Worm (Caenorhabditis elegans) whole organism, L3 larva: Measurements from ENCODE around the gene K02A2.5.
"Not testable (repeated sequence)": the region's sequence is repeated elsewhere in the genome, so short reads cannot be mapped to it uniquely, and the experiment has no call there.

Source experiments
- R02D3.7 ChIP-seq: fragments of 150-350 bp; optimal IDR thresholded peaks from 2 replicates; lab custom pipeline; 2014; ENCODE audit warnings: missing biosample characterization, missing genetic modification characterization
- ZK546.5 ChIP-seq: sonication (generic microtip); optimal IDR thresholded peaks from 2 replicates; lab custom pipeline; 2017; ENCODE audit warnings: missing biosample characterization, missing genetic modification characterization
- aly-2 ChIP-seq: fragments of 150-350 bp; optimal IDR thresholded peaks from 2 replicates; lab custom pipeline; 2014; ENCODE audit warnings: missing biosample characterization, missing genetic modification characterization
- ama-1 ChIP-seq: fragments of 150-350 bp; optimal IDR thresholded peaks from 2 replicates; lab custom pipeline; 2018
- ceh-16 ChIP-seq: sonication (generic microtip); optimal IDR thresholded peaks from 2 replicates; lab custom pipeline; 2017; ENCODE audit warnings: missing biosample characterization, missing genetic modification characterization
- ceh-28 ChIP-seq: fragments of 150-350 bp; optimal IDR thresholded peaks from 2 replicates; lab custom pipeline; 2014; ENCODE audit warnings: missing biosample characterization, missing genetic modification reagents, missing genetic modification characterization
- ceh-82 ChIP-seq: fragments of 150-350 bp; optimal IDR thresholded peaks from 2 replicates; lab custom pipeline; 2014; ENCODE audit warnings: missing biosample characterization, missing genetic modification characterization
- daf-12 ChIP-seq: fragments of 150-350 bp; optimal IDR thresholded peaks from 2 replicates; lab custom pipeline; 2014; ENCODE audit warnings: missing biosample characterization, missing genetic modification reagents, missing genetic modification characterization
- egl-27 ChIP-seq: sonication (generic microtip); optimal IDR thresholded peaks from 4 replicates; lab custom pipeline; 2017; ENCODE audit warnings: missing biosample characterization, missing genetic modification reagents, missing genetic modification characterization
- egl-5 ChIP-seq: fragments of 150-350 bp; optimal IDR thresholded peaks from 2 replicates; lab custom pipeline; 2017; ENCODE audit warnings: missing biosample characterization, missing genetic modification reagents, missing genetic modification characterization, inconsistent platforms
- elt-2 ChIP-seq: sonication (generic microtip); optimal IDR thresholded peaks from 2 replicates; lab custom pipeline; 2016; ENCODE audit warnings: missing genetic modification reagents, mild to moderate bottlenecking, missing genetic modification characterization, missing compliant biosample characterization
- eor-1 ChIP-seq, 2 experiments: fragments of 150-350 bp; optimal IDR thresholded peaks; 2 replicates each; lab custom pipeline; 2014 to 2018; ENCODE audit warnings: missing biosample characterization in 2 of 2, missing genetic modification characterization in 2 of 2
- fkh-2 ChIP-seq: fragments of 150-350 bp; optimal IDR thresholded peaks from 2 replicates; lab custom pipeline; 2014; ENCODE audit warnings: missing biosample characterization, missing genetic modification reagents, missing genetic modification characterization
- fos-1 ChIP-seq: fragments of 150-350 bp; optimal IDR thresholded peaks from 2 replicates; lab custom pipeline; 2014; ENCODE audit warnings: missing biosample characterization, missing genetic modification characterization
- hmg-11 ChIP-seq: sonication (generic microtip); optimal IDR thresholded peaks from 2 replicates; lab custom pipeline; 2016; ENCODE audit warnings: missing genetic modification characterization, missing compliant biosample characterization
- jun-1 ChIP-seq: fragments of 150-350 bp; optimal IDR thresholded peaks from 2 replicates; lab custom pipeline; 2014; ENCODE audit warnings: missing biosample characterization, missing genetic modification reagents, missing genetic modification characterization
- lin-15B ChIP-seq: fragments of 150-350 bp; optimal IDR thresholded peaks from 2 replicates; lab custom pipeline; 2014; ENCODE audit warnings: missing biosample characterization, missing genetic modification characterization
- lin-39 ChIP-seq: fragments of 150-350 bp; optimal IDR thresholded peaks from 2 replicates; lab custom pipeline; 2018; ENCODE audit warnings: missing biosample characterization, missing genetic modification reagents, missing genetic modification characterization
- lsy-12 ChIP-seq: sonication (generic microtip); optimal IDR thresholded peaks from 2 replicates; lab custom pipeline; 2016; ENCODE audit warnings: mild to moderate bottlenecking, missing genetic modification characterization, missing compliant biosample characterization
- nfya-1 ChIP-seq: sonication (generic microtip); optimal IDR thresholded peaks from 2 replicates; lab custom pipeline; 2017; ENCODE audit warnings: missing genetic modification characterization, mild to moderate bottlenecking, missing compliant biosample characterization, antibody characterized with exemption, moderate library complexity; ENCODE audit not compliant: insufficient read depth
- nhr-11 ChIP-seq: fragments of 150-350 bp; optimal IDR thresholded peaks from 2 replicates; lab custom pipeline; 2014; ENCODE audit warnings: missing biosample characterization, missing genetic modification characterization
- nhr-12 ChIP-seq: fragments of 150-350 bp; optimal IDR thresholded peaks from 2 replicates; lab custom pipeline; 2014; ENCODE audit warnings: missing biosample characterization, missing genetic modification characterization
- nhr-23 ChIP-seq: fragments of 150-350 bp; optimal IDR thresholded peaks from 2 replicates; lab custom pipeline; 2014; ENCODE audit warnings: missing biosample characterization, missing genetic modification reagents, missing genetic modification characterization
- nhr-237 ChIP-seq: fragments of 150-350 bp; optimal IDR thresholded peaks from 2 replicates; lab custom pipeline; 2014; ENCODE audit warnings: missing biosample characterization, missing genetic modification characterization
- nhr-25 ChIP-seq: sonication (generic microtip); optimal IDR thresholded peaks from 2 replicates; lab custom pipeline; 2017; ENCODE audit warnings: missing biosample characterization, missing genetic modification characterization
- nhr-28 ChIP-seq: fragments of 150-350 bp; optimal IDR thresholded peaks from 2 replicates; lab custom pipeline; 2014; ENCODE audit warnings: missing biosample characterization, missing genetic modification characterization
- nhr-76 ChIP-seq: fragments of 150-350 bp; sonication (generic microtip); optimal IDR thresholded peaks from 5 replicates; lab custom pipeline; 2014; ENCODE audit warnings: missing biosample characterization, missing genetic modification characterization
- pha-4 ChIP-seq: fragments of 150-350 bp; optimal IDR thresholded peaks from 2 replicates; lab custom pipeline; 2014; ENCODE audit warnings: missing biosample characterization, missing genetic modification reagents, missing genetic modification characterization
- pqm-1 ChIP-seq: fragments of 150-350 bp; optimal IDR thresholded peaks from 2 replicates; lab custom pipeline; 2017; ENCODE audit warnings: missing biosample characterization, missing genetic modification characterization, inconsistent platforms
- skn-1 ChIP-seq: fragments of 150-350 bp; optimal IDR thresholded peaks from 2 replicates; lab custom pipeline; 2014; ENCODE audit warnings: missing biosample characterization, missing genetic modification characterization
- snpc-4 ChIP-seq: fragments of 150-350 bp; optimal IDR thresholded peaks from 2 replicates; lab custom pipeline; 2014; ENCODE audit warnings: missing biosample characterization, missing genetic modification characterization
- tbx-2 ChIP-seq: sonication (generic microtip); optimal IDR thresholded peaks from 2 replicates; lab custom pipeline; 2016; ENCODE audit warnings: mild to moderate bottlenecking, missing genetic modification characterization, missing compliant biosample characterization
- unc-62 ChIP-seq: fragments of 150-350 bp; sonication (generic microtip); optimal IDR thresholded peaks from 4 replicates; lab custom pipeline; 2014; ENCODE audit warnings: missing biosample characterization, missing genetic modification reagents, missing genetic modification characterization
- ztf-11 ChIP-seq: fragments of 150-350 bp; optimal IDR thresholded peaks from 2 replicates; lab custom pipeline; 2014; ENCODE audit warnings: missing biosample characterization, missing genetic modification characterization
- ztf-4 ChIP-seq: fragments of 150-350 bp; optimal IDR thresholded peaks from 2 replicates; lab custom pipeline; 2014; ENCODE audit warnings: missing biosample characterization, missing genetic modification characterization

The K02A2.5 gene

DNA sequence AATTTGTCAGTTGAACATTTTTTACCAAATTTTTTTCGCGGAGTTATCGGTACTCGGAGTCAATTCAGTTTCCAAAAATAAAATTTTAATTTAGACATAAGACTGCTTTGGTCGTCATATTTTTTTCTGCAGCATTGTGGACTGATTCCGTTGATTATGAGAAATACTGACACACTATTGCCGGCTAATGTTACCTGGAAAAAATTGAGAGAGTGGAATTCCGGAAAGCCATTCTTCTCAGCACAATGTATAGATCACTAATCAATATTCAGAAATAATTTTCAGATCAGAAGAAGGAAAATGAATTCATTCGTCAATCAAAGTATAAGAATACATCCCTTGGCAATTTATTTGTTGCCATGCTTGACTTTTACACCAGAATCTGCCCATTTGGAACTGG is 32.8 kb downstream of the K02A2.5 start, which contains the start of gene C07D10.6:
TSS of gene C07D10.6 (plus strand) at position 301 of the 400 bp plus-strand sequence.
- TF ChIP-seq tbx-2 (tag; lab: Kevin White, UChicago): no peak
- TF ChIP-seq fkh-2 (tag; lab: Kevin White, UChicago): no peak
- TF ChIP-seq lin-15B: no peak
- no peak for TF ChIP-seq nfya-1 (tag; lab: Kevin White, UChicago)
- no peak for TF ChIP-seq ama-1 (lab: Kevin White, UChicago)
- TF ChIP-seq ztf-4 (tag; lab: Kevin White, UChicago): no peak
- no peak for TF ChIP-seq ZK546.5
- TF ChIP-seq lsy-12 (tag; lab: Kevin White, UChicago): no peak
- no peak for TF ChIP-seq ceh-82 (tag; lab: Kevin White, UChicago)
- TF ChIP-seq ceh-16 (tag; lab: Kevin White, UChicago): no peak
- no peak for TF ChIP-seq daf-12 (tag; lab: Kevin White, UChicago)
- no peak for TF ChIP-seq unc-62 (GFP tag; lab: Kevin White, UChicago)

DNA sequence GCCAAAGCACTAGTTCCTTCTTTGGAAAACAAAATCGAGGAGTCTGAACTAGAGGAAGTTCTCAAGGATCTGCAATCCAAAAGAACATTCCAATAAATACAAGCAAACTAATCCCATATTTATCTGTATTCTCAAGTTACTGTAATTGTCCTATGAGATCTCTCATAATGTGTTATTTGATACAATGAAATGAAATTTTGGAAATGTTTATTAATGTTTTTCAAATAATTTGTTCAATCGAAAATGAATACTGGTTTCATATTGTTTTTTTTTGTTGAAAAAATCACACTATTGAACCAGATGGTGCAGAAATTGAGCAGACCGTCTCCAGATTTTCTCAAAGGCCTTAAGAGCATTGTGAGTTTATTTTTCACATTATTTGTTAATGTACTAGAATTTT is 36.9 kb downstream of the K02A2.5 start, which contains the start of gene F43E2.1:
TSS of gene F43E2.1 (plus strand) at position 301 of the 400 bp plus-strand sequence.
- no peak for TF ChIP-seq aly-2 (tag; lab: Kevin White, UChicago)
- TF ChIP-seq jun-1 (tag; lab: Kevin White, UChicago): no peak
- no peak for TF ChIP-seq egl-27

DNA sequence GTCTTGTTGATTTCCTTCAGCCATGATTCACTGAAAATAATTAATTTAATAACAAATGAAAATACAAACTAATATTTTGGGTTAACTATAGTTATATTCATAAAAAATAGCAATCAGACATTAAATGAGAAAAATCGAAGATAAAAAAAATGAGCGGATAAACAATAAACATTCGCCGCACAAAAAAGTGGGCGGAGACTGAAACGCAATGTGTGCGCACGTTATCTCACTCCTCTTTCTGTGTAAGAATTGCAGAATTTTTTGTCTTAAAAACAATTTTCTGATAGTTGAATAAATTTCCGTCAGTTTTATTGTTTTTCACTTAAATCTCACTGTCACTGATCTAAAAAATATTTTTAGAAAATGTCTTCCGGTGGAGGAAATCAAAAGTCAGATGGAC is 37.7 kb downstream of the K02A2.5 start, which contains the start of the genes mtch-1 and rpb-4:
TSS of gene mtch-1 (minus strand) at position 24 of the 400 bp plus-strand sequence.
TSS of gene rpb-4 (plus strand) at position 353 of the 400 bp plus-strand sequence.
- TF ChIP-seq R02D3.7 (tag; lab: Kevin White, UChicago): no peak
- no peak for TF ChIP-seq lsy-12 (tag; lab: Kevin White, UChicago)
- no peak for TF ChIP-seq tbx-2 (tag; lab: Kevin White, UChicago)
- peak; percentile 11 for TF ChIP-seq lin-15B
- TF ChIP-seq egl-5: peak; percentile 23
- peak; percentile 83 for TF ChIP-seq pha-4 (tag; lab: Kevin White, UChicago)
- no peak for TF ChIP-seq lin-39
- peak; percentile 62 for TF ChIP-seq nfya-1 (tag; lab: Kevin White, UChicago)
- no peak for TF ChIP-seq ztf-4 (tag; lab: Kevin White, UChicago)
- TF ChIP-seq nhr-76 (tag; lab: Kevin White, UChicago): no peak
- TF ChIP-seq pqm-1 (tag; lab: Kevin White, UChicago): no peak
- no peak for TF ChIP-seq fos-1 (tag; lab: Kevin White, UChicago)
- peak; percentile 38 for TF ChIP-seq hmg-11 (tag; lab: Kevin White, UChicago)
- TF ChIP-seq eor-1 (tag; optimal IDR thresholded peaks at IDR 0.05; lab: Kevin White, UChicago): no peak
- peak; percentile 28 for TF ChIP-seq nhr-23 (tag; lab: Kevin White, UChicago)
- TF ChIP-seq elt-2: peak; percentile 29
- TF ChIP-seq snpc-4 (tag; lab: Kevin White, UChicago): peak; percentile 59

DNA sequence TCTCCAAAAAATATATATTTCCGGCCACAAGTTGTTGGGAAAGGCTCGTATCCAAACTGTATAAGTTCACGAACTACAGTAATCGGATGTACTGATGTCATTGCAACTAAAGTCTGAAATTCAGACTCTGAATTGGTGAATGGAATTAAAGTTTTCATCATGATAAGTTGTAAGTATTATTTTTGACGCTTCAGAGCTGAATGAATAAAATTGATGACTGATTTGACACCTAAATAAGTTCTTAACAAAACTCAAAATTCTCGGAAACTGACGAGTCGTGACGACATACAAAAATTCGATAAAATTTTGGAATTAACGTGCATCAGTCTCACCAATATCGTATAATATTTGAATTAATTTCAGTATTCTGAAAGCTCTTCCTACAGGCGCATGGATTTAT is 41.6 kb downstream of the K02A2.5 start, which contains the start of gene F43E2.11:
TSS of gene F43E2.11 (minus strand) at position 101 of the 400 bp plus-strand sequence.
- TF ChIP-seq ZK546.5; ama-1 (lab: Kevin White, UChicago); nhr-11 (tag; lab: Kevin White, UChicago): not testable (repeated sequence)

DNA sequence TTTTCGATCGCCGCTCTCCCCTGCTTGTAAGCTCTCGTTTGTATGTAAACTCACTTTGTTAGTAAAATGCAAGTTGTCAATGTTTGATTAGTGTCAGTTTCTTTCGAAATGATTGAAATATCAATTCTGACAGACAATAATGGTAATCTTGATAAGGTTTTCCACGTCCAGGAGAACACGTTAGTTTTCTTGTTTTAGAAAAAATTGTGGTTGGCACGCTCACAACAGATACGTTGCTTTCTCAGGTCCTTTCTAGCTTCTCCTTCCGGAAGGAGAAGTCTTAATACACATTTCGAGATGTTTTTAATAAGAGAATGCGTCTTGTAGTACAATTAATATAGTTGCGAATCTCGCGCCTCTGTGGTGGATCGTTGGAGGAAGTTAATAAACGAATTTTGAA is 43.1 kb downstream of the K02A2.5 start, which contains the start of gene F43E2.6:
TSS of gene F43E2.6 (minus strand) at position 101 of the 400 bp plus-strand sequence.
- no peak for TF ChIP-seq nhr-28
- TF ChIP-seq ceh-28 (tag; lab: Kevin White, UChicago): no peak
- TF ChIP-seq nhr-25: no peak
- no peak for TF ChIP-seq daf-12 (tag; lab: Kevin White, UChicago)
- TF ChIP-seq fkh-2 (tag; lab: Kevin White, UChicago): no peak
- no peak for TF ChIP-seq ztf-11 (tag; lab: Kevin White, UChicago)
- no peak for TF ChIP-seq nhr-12
- no peak for TF ChIP-seq nhr-76 (tag; lab: Kevin White, UChicago)
- TF ChIP-seq egl-5: no peak
- no peak for TF ChIP-seq nhr-11 (tag; lab: Kevin White, UChicago)
- TF ChIP-seq skn-1 (tag; lab: Kevin White, UChicago): no peak
- TF ChIP-seq nhr-237: no peak
- TF ChIP-seq ZK546.5: no peak
